Worm (Caenorhabditis elegans) whole organism, young adult: ENCODE data around the gene Y102A11A.2.

Experiments
- C17E4.6 ChIP-seq: fragments of 200-800 bp; sonication (Bioruptor generic); IDR thresholded peaks from 2 replicates; pipeline ENCODE4 v1.3.6; 2022; ENCODE audit warnings: missing genetic modification reagents, missing genetic modification characterization, missing compliant biosample characterization
- D2030.7 ChIP-seq: fragments of 200-800 bp; sonication (Bioruptor generic); IDR thresholded peaks from 2 replicates; pipeline ENCODE4 v1.3.6; 2022; ENCODE audit warnings: missing genetic modification reagents, missing genetic modification characterization, missing compliant biosample characterization
- F33H1.4 ChIP-seq: fragments of 200-800 bp; sonication (Bioruptor generic); IDR thresholded peaks from 2 replicates; pipeline ENCODE4 v1.3.6; 2022; ENCODE audit warnings: missing genetic modification reagents, missing genetic modification characterization, missing compliant biosample characterization
- F37B4.10 ChIP-seq: fragments of 200-800 bp; sonication (Bioruptor generic); IDR thresholded peaks from 2 replicates; pipeline ENCODE4 v1.3.6; 2022; ENCODE audit warnings: missing genetic modification characterization, missing compliant biosample characterization
- F39B2.1 ChIP-seq: fragments of 200-800 bp; sonication (Bioruptor generic); IDR thresholded peaks from 2 replicates; pipeline ENCODE4 v1.3.6; 2022; ENCODE audit warnings: missing genetic modification reagents, missing genetic modification characterization, missing compliant biosample characterization
- K11D2.4 ChIP-seq: fragments of 200-800 bp; sonication (Bioruptor generic); IDR thresholded peaks from 2 replicates; pipeline ENCODE4 v1.3.6; 2022; ENCODE audit warnings: missing genetic modification reagents, missing genetic modification characterization, missing compliant biosample characterization
- Y53F4B.3 ChIP-seq: fragments of 200-800 bp; sonication (Bioruptor generic); IDR thresholded peaks from 2 replicates; pipeline ENCODE4 v1.3.6; 2022; ENCODE audit warnings: missing genetic modification reagents, missing genetic modification characterization, missing compliant biosample characterization
- Y53G8AR.9 ChIP-seq: fragments of 200-800 bp; sonication (Bioruptor generic); conservative IDR thresholded peaks from 2 replicates; pipeline ENCODE4 v1.3.6; 2022; ENCODE audit warnings: missing genetic modification reagents, missing genetic modification characterization, missing compliant biosample characterization
- Y56A3A.18 ChIP-seq: fragments of 200-800 bp; sonication (Bioruptor generic); IDR thresholded peaks from 2 replicates; pipeline ENCODE4 v1.3.6; 2022; ENCODE audit warnings: missing genetic modification reagents, missing genetic modification characterization, missing compliant biosample characterization
- Y95B8A.8 ChIP-seq: fragments of 200-800 bp; sonication (Bioruptor generic); IDR thresholded peaks from 2 replicates; pipeline ENCODE4 v1.3.6; 2022; ENCODE audit warnings: missing genetic modification reagents, missing genetic modification characterization, missing compliant biosample characterization
- aptf-2 ChIP-seq: fragments of 200-800 bp; sonication (Bioruptor generic); conservative IDR thresholded peaks from 2 replicates; pipeline ENCODE4 v1.3.6; 2022; ENCODE audit warnings: missing genetic modification reagents, missing genetic modification characterization, missing compliant biosample characterization
- athp-1 ChIP-seq: sonication (generic microtip); optimal IDR thresholded peaks from 2 replicates; lab custom pipeline; 2017; ENCODE audit warnings: mild to moderate bottlenecking, missing genetic modification characterization, missing compliant biosample characterization
- attf-6 ChIP-seq: fragments of 200-800 bp; sonication (Bioruptor generic); IDR thresholded peaks from 2 replicates; pipeline ENCODE4 v1.3.6; 2022; ENCODE audit warnings: missing genetic modification reagents, missing genetic modification characterization, missing compliant biosample characterization
- bed-1 ChIP-seq: fragments of 200-800 bp; sonication (Bioruptor generic); IDR thresholded peaks from 2 replicates; pipeline ENCODE4 v1.3.6; 2022; ENCODE audit warnings: missing genetic modification reagents, missing genetic modification characterization, missing compliant biosample characterization
- bed-2 ChIP-seq: fragments of 200-800 bp; sonication (Bioruptor generic); IDR thresholded peaks from 2 replicates; pipeline ENCODE4 v1.3.6; 2022; ENCODE audit warnings: missing genetic modification reagents, missing genetic modification characterization, missing compliant biosample characterization
- cebp-2 ChIP-seq: fragments of 200-800 bp; sonication (Bioruptor generic); IDR thresholded peaks from 2 replicates; pipeline ENCODE4 v1.3.6; 2022; ENCODE audit warnings: missing genetic modification characterization, missing compliant biosample characterization
- ceh-100 ChIP-seq: fragments of 200-800 bp; sonication (Bioruptor generic); IDR thresholded peaks from 2 replicates; pipeline ENCODE4 v1.3.6; 2022; ENCODE audit warnings: missing genetic modification reagents, missing genetic modification characterization, missing compliant biosample characterization
- ceh-40 ChIP-seq: fragments of 200-800 bp; sonication (Bioruptor generic); IDR thresholded peaks from 2 replicates; pipeline ENCODE4 v1.3.6; 2022; ENCODE audit warnings: missing genetic modification characterization, missing compliant biosample characterization
- dox-1 ChIP-seq: fragments of 200-800 bp; sonication (Bioruptor generic); IDR thresholded peaks from 2 replicates; pipeline ENCODE4 v1.3.6; 2022; ENCODE audit warnings: missing genetic modification reagents, missing genetic modification characterization, missing compliant biosample characterization
- egrh-3 ChIP-seq: fragments of 200-800 bp; sonication (Bioruptor generic); IDR thresholded peaks from 2 replicates; pipeline ENCODE4 v1.3.6; 2022; ENCODE audit warnings: missing genetic modification reagents, missing genetic modification characterization, missing compliant biosample characterization
- ekl-4 ChIP-seq: fragments of 200-800 bp; sonication (Bioruptor generic); IDR thresholded peaks from 2 replicates; pipeline ENCODE4 v1.3.6; 2022; ENCODE audit warnings: missing genetic modification reagents, missing genetic modification characterization, missing compliant biosample characterization
- hmg-20 ChIP-seq: fragments of 200-800 bp; sonication (Bioruptor generic); IDR thresholded peaks from 2 replicates; pipeline ENCODE4 v1.3.6; 2022; ENCODE audit warnings: missing genetic modification reagents, missing genetic modification characterization, missing compliant biosample characterization
- hsf-1 ChIP-seq: fragments of 200-800 bp; sonication (Bioruptor generic); IDR thresholded peaks from 2 replicates; pipeline ENCODE4 v1.3.6; 2022; ENCODE audit warnings: missing genetic modification reagents, missing genetic modification characterization, missing compliant biosample characterization
- lin-26 ChIP-seq: fragments of 200-800 bp; sonication (Bioruptor generic); IDR thresholded peaks from 2 replicates; pipeline ENCODE4 v1.3.6; 2022; ENCODE audit warnings: missing genetic modification reagents, missing genetic modification characterization, missing compliant biosample characterization
- lsl-1 ChIP-seq: fragments of 200-800 bp; sonication (Bioruptor generic); optimal IDR thresholded peaks from 2 replicates; lab custom pipeline; 2018; ENCODE audit warnings: mild to moderate bottlenecking, missing genetic modification characterization, moderate library complexity, missing compliant biosample characterization
- madf-3 ChIP-seq: fragments of 200-800 bp; sonication (Bioruptor generic); IDR thresholded peaks from 2 replicates; pipeline ENCODE4 v1.3.6; 2022; ENCODE audit warnings: missing genetic modification reagents, missing genetic modification characterization, missing compliant biosample characterization
- madf-6 ChIP-seq: fragments of 200-800 bp; sonication (Bioruptor generic); IDR thresholded peaks from 2 replicates; pipeline ENCODE4 v1.3.6; 2022; ENCODE audit warnings: missing genetic modification reagents, missing genetic modification characterization, missing compliant biosample characterization
- mel-28 ChIP-seq: sonication (generic microtip); optimal IDR thresholded peaks from 2 replicates; lab custom pipeline; 2016; ENCODE audit warnings: borderline replicate concordance, mild to moderate bottlenecking, missing genetic modification characterization, missing compliant biosample characterization
- nfya-2 ChIP-seq: fragments of 200-800 bp; sonication (Bioruptor generic); IDR thresholded peaks from 2 replicates; pipeline ENCODE4 v1.3.6; 2022; ENCODE audit warnings: missing genetic modification reagents, missing genetic modification characterization, missing compliant biosample characterization
- nfyb-1 ChIP-seq: fragments of 200-800 bp; sonication (Bioruptor generic); IDR thresholded peaks from 2 replicates; pipeline ENCODE4 v1.3.6; 2022; ENCODE audit warnings: missing genetic modification reagents, missing genetic modification characterization, missing compliant biosample characterization
- nhr-120 ChIP-seq: fragments of 200-800 bp; sonication (Bioruptor generic); IDR thresholded peaks from 2 replicates; pipeline ENCODE4 v1.3.6; 2022; ENCODE audit warnings: missing genetic modification characterization, missing compliant biosample characterization
- nhr-27 ChIP-seq: fragments of 200-800 bp; sonication (Bioruptor generic); optimal IDR thresholded peaks from 2 replicates; lab custom pipeline; 2018; ENCODE audit warnings: mild to moderate bottlenecking, missing genetic modification characterization, moderate library complexity, missing compliant biosample characterization
- rcor-1 ChIP-seq: fragments of 200-800 bp; sonication (Bioruptor generic); IDR thresholded peaks from 2 replicates; pipeline ENCODE4 v1.3.6; 2022; ENCODE audit warnings: missing genetic modification reagents, missing genetic modification characterization, missing compliant biosample characterization
- rpc-1 ChIP-seq, 2 experiments: fragments of 150-350 bp in 1 of 2; sonication (generic microtip) in 1 of 2; optimal IDR thresholded peaks; 2 replicates each; lab custom pipeline; 2014 to 2018; ENCODE audit warnings: missing biosample characterization in 1 of 2, missing genetic modification characterization in 1 of 2, missing genetic modification reagents in 1 of 2, missing genotype in 1 of 2
- xnd-1 ChIP-seq: sonication (generic microtip); optimal IDR thresholded peaks from 2 replicates; lab custom pipeline; 2016; ENCODE audit warnings: missing genotype, missing genetic modification reagents, missing genetic modification characterization, missing compliant biosample characterization

The Y102A11A.2 gene

ce11 chrX:2057828-2058418 lies 31.5 kb downstream of the Y102A11A.2 start (continued):
- peak; percentile 2; the same call in 1 of the 2 replicates for TF ChIP-seq hmg-20 (GFP tag; lab: Robert Waterston, UW)
- TF ChIP-seq nfya-2 (GFP tag; lab: Robert Waterston, UW), result peak; percentile 88
- peak; percentile 94 for TF ChIP-seq F39B2.1 (GFP tag; lab: Robert Waterston, UW)
- peak; percentile 97 for TF ChIP-seq Y53F4B.3 (GFP tag; lab: Robert Waterston, UW)
- peak; percentile 95 for TF ChIP-seq madf-3 (GFP tag; lab: Robert Waterston, UW)
- TF ChIP-seq C17E4.6 (GFP tag; lab: Robert Waterston, UW), result peak; percentile 42; the same call in 1 of the 2 replicates
- peak; percentile 54; the same call in 1 of the 2 replicates for TF ChIP-seq K11D2.4 (GFP tag; lab: Robert Waterston, UW)
- peak; percentile 87 for TF ChIP-seq ceh-100 (GFP tag; lab: Robert Waterston, UW)
- peak; percentile 91 for TF ChIP-seq madf-6 (GFP tag; lab: Robert Waterston, UW)
- peak; percentile 96 for TF ChIP-seq ceh-40
- peak; percentile 98 for TF ChIP-seq D2030.7 (GFP tag; lab: Robert Waterston, UW)
- peak; percentile 92 for TF ChIP-seq attf-6 (GFP tag; lab: Robert Waterston, UW)
- TF ChIP-seq ekl-4 (GFP tag; lab: Robert Waterston, UW), result peak; percentile 98

- TF ChIP-seq madf-3 (GFP tag; lab: Robert Waterston, UW) (peak; percentile 53; the same call in 1 of the 2 replicates), nhr-120 (GFP tag; lab: Robert Waterston, UW) (peak; percentile 93; the same call in 1 of the 2 replicates), ceh-40 (0 out of 2 replicates have a peak, but pooled peaks have one; percentile 2), bed-2 (GFP tag; lab: Robert Waterston, UW) (peak; percentile 52; the same call in 1 of the 2 replicates), K11D2.4 (GFP tag; lab: Robert Waterston, UW) (peak; percentile 20; the same call in 1 of the 2 replicates), lin-26 (GFP tag; lab: Robert Waterston, UW) (peak; percentile 51; the same call in 1 of the 2 replicates), cebp-2 (GFP tag; lab: Robert Waterston, UW) (0 out of 2 replicates have a peak, but pooled peaks have one; percentile 46), Y53G8AR.9 (GFP tag; lab: Robert Waterston, UW) (0 out of 2 replicates have a peak, but pooled peaks have one; percentile 42), egrh-3 (GFP tag; lab: Robert Waterston, UW) (peak; percentile 52; the same call in 1 of the 2 replicates), F37B4.10 (0 out of 2 replicates have a peak, but pooled peaks have one; percentile 32), hsf-1 (GFP tag; lab: Robert Waterston, UW) (peak; percentile 97), ceh-100 (GFP tag; lab: Robert Waterston, UW) (peak; percentile 52), nfyb-1 (peak; percentile 48; the same call in 1 of the 2 replicates), F33H1.4 (GFP tag; lab: Robert Waterston, UW) (peak; percentile 47), bed-1 (peak; percentile 38; the same call in 1 of the 2 replicates), ekl-4 (GFP tag; lab: Robert Waterston, UW) (peak; percentile 57; the same call in 1 of the 2 replicates), mel-28 (tag; lab: Kevin White, UChicago) (peak; percentile 5), Y56A3A.18 (GFP tag; lab: Robert Waterston, UW) (peak; percentile 76; the same call in 1 of the 2 replicates), dox-1 (peak; percentile 79)
Measured at ce11 chrX:2058498-2059349, 32.3 kb downstream of the Y102A11A.2 start.

ce11 chrX:2064730-2065129 lies 38.3 kb downstream of the Y102A11A.2 start, which contains the start of gene F49H12.7:
F49H12.7 (plus strand) TSS chrX:2065030.
- TF ChIP-seq nhr-27 (tag; lab: Kevin White, UChicago), result no peak
- no peak for TF ChIP-seq xnd-1 (tag; lab: Kevin White, UChicago)
- TF ChIP-seq lsl-1 (GFP tag; lab: Kevin White, UChicago), result no peak
- TF ChIP-seq Y95B8A.8 (GFP tag; lab: Robert Waterston, UW), result no peak
- no peak for TF ChIP-seq athp-1 (tag; lab: Kevin White, UChicago)
- TF ChIP-seq lin-26 (GFP tag; lab: Robert Waterston, UW), result no peak
- no peak for TF ChIP-seq rcor-1 (GFP tag; lab: Robert Waterston, UW)
- no peak for TF ChIP-seq rpc-1 (optimal IDR thresholded peaks at IDR 0.05; lab: Kevin White, UChicago)
- no peak for TF ChIP-seq rpc-1 (tag; optimal IDR thresholded peaks at IDR 0.05; lab: Kevin White, UChicago)
- no peak for TF ChIP-seq aptf-2 (GFP tag; lab: Robert Waterston, UW)
- TF ChIP-seq, all 124 proteins: peak for 0
